Fruit fly (Drosophila melanogaster) whole organism, embryonic: ENCODE results near the gene kra.

ENCODE experiments used
- Abd-B ChIP-seq: fragments of 200-800 bp; sonication (Bioruptor generic); optimal IDR thresholded peaks from 2 replicates; lab custom pipeline; 2018; ENCODE audit warnings: missing biosample characterization, mild to moderate bottlenecking, missing genetic modification characterization, moderate library complexity
- BEAF-32 ChIP-seq: fragments of 200-800 bp; sonication (Bioruptor generic); optimal IDR thresholded peaks from 3 replicates; lab custom pipeline; 2017; ENCODE audit warnings: missing biosample characterization, missing genetic modification characterization, mild to moderate bottlenecking, moderate library complexity, missing genetic modification reagents
- CG10321 ChIP-seq: fragments of 200-800 bp; sonication (Bioruptor generic); IDR thresholded peaks from 2 replicates; pipeline ENCODE4 v1.3.6; 2022; ENCODE audit warnings: missing biosample characterization, missing genetic modification characterization
- CG10431 ChIP-seq: fragments of 200-800 bp; sonication (Bioruptor generic); optimal IDR thresholded peaks from 3 replicates; lab custom pipeline; 2018; ENCODE audit warnings: missing biosample characterization, mild to moderate bottlenecking, missing genetic modification characterization
- CG10654 ChIP-seq: fragments of 200-800 bp; sonication (Bioruptor generic); optimal IDR thresholded peaks from 2 replicates; lab custom pipeline; 2016; ENCODE audit warnings: missing biosample characterization, missing genetic modification characterization
- CG10959 ChIP-seq: fragments of 200-800 bp; sonication (Bioruptor generic); IDR thresholded peaks from 2 replicates; pipeline ENCODE4 v1.3.6; 2022; ENCODE audit warnings: missing biosample characterization, missing genetic modification characterization
- CG12659 ChIP-seq: fragments of 200-800 bp; sonication (Bioruptor generic); optimal IDR thresholded peaks from 3 replicates; lab custom pipeline; 2017; ENCODE audit warnings: mild to moderate bottlenecking, missing biosample characterization, missing genetic modification reagents, missing genetic modification characterization
- CG12769 ChIP-seq: fragments of 200-800 bp; sonication (Bioruptor generic); optimal IDR thresholded peaks from 2 replicates; lab custom pipeline; 2019; ENCODE audit warnings: missing biosample characterization, mild to moderate bottlenecking, missing genetic modification characterization, moderate library complexity
- CG16779 ChIP-seq: fragments of 200-800 bp; sonication (Bioruptor generic); IDR thresholded peaks from 2 replicates; pipeline ENCODE4 v1.3.6; 2022; ENCODE audit warnings: missing biosample characterization, missing genetic modification characterization
- CG17328 ChIP-seq: fragments of 200-800 bp; sonication (Bioruptor generic); IDR thresholded peaks from 2 replicates; pipeline ENCODE4 v1.3.6; 2022; ENCODE audit warnings: missing biosample characterization, missing genetic modification characterization
- CG17802 ChIP-seq: fragments of 200-800 bp; sonication (Bioruptor generic); optimal IDR thresholded peaks from 2 replicates; lab custom pipeline; 2018; ENCODE audit warnings: missing biosample characterization, mild to moderate bottlenecking, missing genetic modification characterization, moderate library complexity
- CG2875 ChIP-seq: fragments of 200-800 bp; sonication (Bioruptor generic); optimal IDR thresholded peaks from 2 replicates; lab custom pipeline; 2017; ENCODE audit warnings: missing biosample characterization, mild to moderate bottlenecking, missing genetic modification characterization, missing genetic modification reagents
- CG3163 ChIP-seq: fragments of 200-800 bp; sonication (Bioruptor generic); optimal IDR thresholded peaks from 3 replicates; lab custom pipeline; 2016; ENCODE audit warnings: missing biosample characterization, missing genetic modification characterization
- CG3281 ChIP-seq: fragments of 200-800 bp; sonication (Bioruptor generic); optimal IDR thresholded peaks from 3 replicates; lab custom pipeline; 2017; ENCODE audit warnings: missing biosample characterization, mild to moderate bottlenecking, missing genetic modification characterization
- CG3838 ChIP-seq: fragments of 200-800 bp; sonication (Bioruptor generic); optimal IDR thresholded peaks from 3 replicates; lab custom pipeline; 2016; ENCODE audit warnings: missing biosample characterization, missing genetic modification characterization
- CG4282 ChIP-seq: fragments of 200-800 bp; sonication (Bioruptor generic); optimal IDR thresholded peaks from 2 replicates; lab custom pipeline; 2016; ENCODE audit warnings: missing biosample characterization, missing genetic modification characterization
- CG6272 ChIP-seq: fragments of 200-800 bp; sonication (Bioruptor generic); IDR thresholded peaks from 2 replicates; pipeline ENCODE4 v1.3.6; 2022; ENCODE audit warnings: missing biosample characterization, missing genetic modification characterization
- CG8944 ChIP-seq: fragments of 200-800 bp; sonication (Bioruptor generic); optimal IDR thresholded peaks from 3 replicates; lab custom pipeline; 2016; ENCODE audit warnings: missing biosample characterization, missing genetic modification characterization
- CG9215 ChIP-seq: fragments of 200-800 bp; sonication (Bioruptor generic); IDR thresholded peaks from 2 replicates; pipeline ENCODE4 v1.3.6; 2022; ENCODE audit warnings: missing biosample characterization, missing genetic modification characterization
- CoRest ChIP-seq: fragments of 200-800 bp; sonication (Bioruptor generic); optimal IDR thresholded peaks from 3 replicates; lab custom pipeline; 2018; ENCODE audit warnings: missing biosample characterization, mild to moderate bottlenecking, missing genetic modification characterization, moderate library complexity
- Dad ChIP-seq: fragments of 200-800 bp; sonication (Bioruptor generic); optimal IDR thresholded peaks from 3 replicates; lab custom pipeline; 2016; ENCODE audit warnings: missing biosample characterization, missing genetic modification characterization
- Doc2 ChIP-seq: fragments of 200-800 bp; sonication (Bioruptor generic); IDR thresholded peaks from 2 replicates; pipeline ENCODE4 v1.3.6; 2022; ENCODE audit warnings: missing biosample characterization, missing genetic modification characterization
- Doc3 ChIP-seq: fragments of 200-800 bp; sonication (Bioruptor generic); IDR thresholded peaks from 3 replicates; pipeline ENCODE4 v1.3.6; 2022; ENCODE audit warnings: missing biosample characterization, missing genetic modification characterization; ENCODE audit not compliant: partially characterized antibody
- Drgx ChIP-seq: fragments of 200-800 bp; sonication (Bioruptor generic); IDR thresholded peaks from 2 replicates; pipeline ENCODE4 v1.3.6; 2022; ENCODE audit warnings: missing biosample characterization, missing genetic modification characterization
- H15 ChIP-seq: fragments of 200-800 bp; sonication (Bioruptor generic); IDR thresholded peaks from 3 replicates; pipeline ENCODE4 v1.3.6; 2022; ENCODE audit warnings: missing biosample characterization, missing genetic modification characterization
- H2.0 ChIP-seq: fragments of 200-800 bp; sonication (Bioruptor generic); IDR thresholded peaks from 2 replicates; pipeline ENCODE4 v1.3.6; 2022; ENCODE audit warnings: missing biosample characterization, missing genetic modification characterization
- Mes4 ChIP-seq: fragments of 200-800 bp; sonication (Bioruptor generic); optimal IDR thresholded peaks from 2 replicates; lab custom pipeline; 2016; ENCODE audit warnings: missing biosample characterization, missing genetic modification characterization
- Optix ChIP-seq: fragments of 200-800 bp; sonication (Bioruptor generic); IDR thresholded peaks from 3 replicates; pipeline ENCODE4 v1.3.6; 2022; ENCODE audit warnings: missing biosample characterization, missing genetic modification characterization
- Scr ChIP-seq: fragments of 200-800 bp; sonication (Bioruptor generic); IDR thresholded peaks from 2 replicates; pipeline ENCODE4 v1.3.6; 2022; ENCODE audit warnings: missing biosample characterization, missing genetic modification characterization; ENCODE audit not compliant: partially characterized antibody
- Stat92E ChIP-seq, 3 experiments: fragments of >200 bp in 2 of 3; fragments of 200-800 bp in 1 of 3; sonication (Bioruptor generic) in 1 of 3; optimal IDR thresholded peaks; 2 replicates each; lab custom pipeline; 2017 to 2019; ENCODE audit warnings: missing biosample characterization in 3 of 3, missing genetic modification characterization in 3 of 3, mild to moderate bottlenecking in 1 of 3, moderate library complexity in 1 of 3
- TFAM ChIP-seq: fragments of 200-800 bp; sonication (Bioruptor generic); optimal IDR thresholded peaks from 2 replicates; lab custom pipeline; 2017; ENCODE audit warnings: missing biosample characterization, missing genetic modification characterization, inconsistent platforms
- Usf ChIP-seq: fragments of 200-800 bp; sonication (Bioruptor generic); optimal IDR thresholded peaks from 2 replicates; lab custom pipeline; 2017; ENCODE audit warnings: missing genotype, missing biosample characterization, missing genetic modification characterization
- ac ChIP-seq: fragments of 200-800 bp; sonication (Bioruptor generic); optimal IDR thresholded peaks from 3 replicates; lab custom pipeline; 2017; ENCODE audit warnings: missing biosample characterization, mild to moderate bottlenecking, missing genetic modification characterization
- ase ChIP-seq: fragments of 200-800 bp; sonication (Bioruptor generic); IDR thresholded peaks from 3 replicates; pipeline ENCODE4 v1.3.6; 2022; ENCODE audit warnings: missing biosample characterization, missing genetic modification characterization
- az2 ChIP-seq: fragments of 200-800 bp; sonication (Bioruptor generic); optimal IDR thresholded peaks from 3 replicates; lab custom pipeline; 2016; ENCODE audit warnings: missing biosample characterization, missing genetic modification characterization
- bowl ChIP-seq: fragments of 200-800 bp; sonication (Bioruptor generic); IDR thresholded peaks from 2 replicates; pipeline ENCODE4 v1.3.6; 2022; ENCODE audit warnings: missing biosample characterization, missing genetic modification characterization
- croc ChIP-seq: fragments of 200-800 bp; sonication (Bioruptor generic); conservative IDR thresholded peaks from 3 replicates; pipeline ENCODE4 v1.3.6; 2022; ENCODE audit warnings: missing biosample characterization, missing genetic modification characterization
- crol ChIP-seq: fragments of 200-800 bp; sonication (Bioruptor generic); IDR thresholded peaks from 2 replicates; pipeline ENCODE4 v1.3.6; 2022; ENCODE audit warnings: missing biosample characterization, missing genetic modification characterization
- dimm ChIP-seq: fragments of 200-800 bp; sonication (Bioruptor generic); IDR thresholded peaks from 2 replicates; pipeline ENCODE4 v1.3.6; 2022; ENCODE audit warnings: missing biosample characterization, missing genetic modification characterization
- dm ChIP-seq: fragments of 200-800 bp; sonication (Bioruptor generic); optimal IDR thresholded peaks from 3 replicates; lab custom pipeline; 2016; ENCODE audit warnings: missing biosample characterization, missing genetic modification characterization
- ems ChIP-seq: fragments of 200-800 bp; sonication (Bioruptor generic); optimal IDR thresholded peaks from 3 replicates; lab custom pipeline; 2016; ENCODE audit warnings: missing biosample characterization, missing genetic modification characterization
- exex ChIP-seq: fragments of 200-800 bp; sonication (Bioruptor generic); optimal IDR thresholded peaks from 4 replicates; lab custom pipeline; 2018; ENCODE audit warnings: missing biosample characterization, mild to moderate bottlenecking, missing genetic modification characterization, moderate library complexity
- grau ChIP-seq: fragments of 200-800 bp; optimal IDR thresholded peaks from 3 replicates; lab custom pipeline; 2019; ENCODE audit warnings: missing biosample characterization, mild to moderate bottlenecking, missing genetic modification characterization, moderate library complexity
- jigr1 ChIP-seq: fragments of 200-800 bp; sonication (Bioruptor generic); IDR thresholded peaks from 3 replicates; pipeline ENCODE4 v1.3.6; 2022; ENCODE audit warnings: missing biosample characterization, missing genetic modification characterization
- odd ChIP-seq: fragments of 200-800 bp; sonication (Bioruptor generic); optimal IDR thresholded peaks from 2 replicates; lab custom pipeline; 2017; ENCODE audit warnings: missing biosample characterization, mild to moderate bottlenecking, missing genetic modification characterization
- onecut ChIP-seq: fragments of 200-800 bp; sonication (Bioruptor generic); IDR thresholded peaks from 2 replicates; pipeline ENCODE4 v1.3.6; 2022; ENCODE audit warnings: missing biosample characterization, missing genetic modification characterization
- org-1 ChIP-seq: fragments of 200-800 bp; sonication (Bioruptor generic); optimal IDR thresholded peaks from 2 replicates; lab custom pipeline; 2017; ENCODE audit warnings: missing biosample characterization, missing genetic modification characterization
- p53 ChIP-seq: fragments of 200-800 bp; sonication (Bioruptor generic); optimal IDR thresholded peaks from 2 replicates; lab custom pipeline; 2016; ENCODE audit warnings: missing biosample characterization, missing genetic modification characterization
- rib ChIP-seq: fragments of 200-800 bp; sonication (Bioruptor generic); IDR thresholded peaks from 2 replicates; pipeline ENCODE4 v1.3.6; 2022; ENCODE audit warnings: missing biosample characterization, missing genetic modification characterization
- seq ChIP-seq: fragments of 200-800 bp; sonication (Bioruptor generic); IDR thresholded peaks from 2 replicates; pipeline ENCODE4 v1.3.6; 2022; ENCODE audit warnings: missing biosample characterization, missing genetic modification characterization
- sr ChIP-seq: fragments of 200-800 bp; sonication (Bioruptor generic); IDR thresholded peaks from 3 replicates; pipeline ENCODE4 v1.3.6; 2022; ENCODE audit warnings: missing biosample characterization, missing genetic modification characterization

The kra gene

dm6 chr3R:5647705-5648568 is 47.0 kb upstream of the kra start (continued):
- TF ChIP-seq Usf (GFP tag; lab: Kevin White, UChicago) (no peak), CG16779 (GFP tag; lab: Robert Waterston, UW) (no peak), seq (GFP tag; lab: Robert Waterston, UW) (no peak), Drgx (peak; percentile 39; the same call in 1 of the 2 replicates), CG4282 (no peak), CG17802 (no peak), CG8944 (GFP tag; lab: Kevin White, UChicago) (no peak), Mes4 (no peak), az2 (GFP tag; lab: Kevin White, UChicago) (no peak), Abd-B (no peak), CG3281 (GFP tag; lab: Kevin White, UChicago) (no peak), CG10959 (GFP tag; lab: Robert Waterston, UW) (no peak), ase (GFP tag; lab: Robert Waterston, UW) (no peak), CG10654 (GFP tag; lab: Kevin White, UChicago) (no peak), CG9215 (GFP tag; lab: Robert Waterston, UW) (no peak), Doc2 (GFP tag; lab: Robert Waterston, UW) (no peak), CG10431 (GFP tag; lab: Kevin White, UChicago) (no peak), CG10321 (GFP tag; lab: Robert Waterston, UW) (no peak), croc (GFP tag; lab: Robert Waterston, UW) (no peak), H15 (GFP tag; lab: Robert Waterston, UW) (no peak), odd (GFP tag; lab: Kevin White, UChicago) (no peak), onecut (no peak), BEAF-32 (GFP tag; lab: Kevin White, UChicago) (no peak), ems (GFP tag; lab: Kevin White, UChicago) (no peak), exex (no peak), CG12769 (tag; lab: Kevin White, UChicago) (peak; percentile 53), p53 (GFP tag; lab: Kevin White, UChicago) (no peak), grau (no peak), sr (GFP tag; lab: Robert Waterston, UW) (peak; percentile 85), Scr (no peak), Doc3 (GFP tag; lab: Robert Waterston, UW) (no peak), CG6272 (GFP tag; lab: Robert Waterston, UW) (no peak), CG3838 (GFP tag; lab: Kevin White, UChicago) (no peak), CG2875 (GFP tag; lab: Kevin White, UChicago) (no peak), CG17328 (GFP tag; lab: Robert Waterston, UW) (no peak), org-1 (GFP tag; lab: Kevin White, UChicago) (no peak), CoRest (tag; lab: Kevin White, UChicago) (no peak), CG3163 (GFP tag; lab: Kevin White, UChicago) (no peak), Optix (GFP tag; lab: Robert Waterston, UW) (no peak), dimm (GFP tag; lab: Robert Waterston, UW) (no peak), jigr1 (GFP tag; lab: Robert Waterston, UW) (no peak), CG12659 (GFP tag; lab: Kevin White, UChicago) (no peak), rib (peak; percentile 8), Stat92E (GFP tag; optimal IDR thresholded peaks at IDR 0.05; lab: Kevin White, UChicago) (no peak), H2.0 (GFP tag; lab: Robert Waterston, UW) (no peak), ac (GFP tag; lab: Kevin White, UChicago) (no peak), TFAM (no peak), bowl (GFP tag; lab: Robert Waterston, UW) (no peak), Dad (GFP tag; lab: Kevin White, UChicago) (no peak), dm (peak; percentile 3), crol (GFP tag; lab: Robert Waterston, UW) (peak; percentile 72)
